Fruit fly (Drosophila melanogaster) whole organism, wandering third instar larva: ENCODE data around the gene PGRP-LA.

ENCODE experiments used
- Hr78 ChIP-seq: fragments of >200 bp; optimal IDR thresholded peaks from 2 replicates; lab custom pipeline; 2017; ENCODE audit warnings: missing biosample characterization, missing genetic modification characterization
- Jra ChIP-seq: sonication (Bioruptor generic); optimal IDR thresholded peaks from 2 replicates; lab custom pipeline; 2016; ENCODE audit warnings: missing biosample characterization, missing genetic modification characterization
- Mio ChIP-seq: sonication (Bioruptor generic); optimal IDR thresholded peaks from 2 replicates; lab custom pipeline; 2016; ENCODE audit warnings: missing biosample characterization, missing genetic modification characterization
- Vsx2 ChIP-seq: fragments of 200-300, 225-300 bp; sonication (Bioruptor generic); optimal IDR thresholded peaks from 2 replicates; lab custom pipeline; 2018; ENCODE audit warnings: missing biosample characterization, missing genetic modification characterization; ENCODE audit not compliant: partially characterized antibody
- h ChIP-seq: fragments of 200-800 bp; sonication (Bioruptor generic); optimal IDR thresholded peaks from 3 replicates; lab custom pipeline; 2016; ENCODE audit warnings: missing biosample characterization, mild to moderate bottlenecking, missing genetic modification characterization
- psq ChIP-seq: fragments of 200-800 bp; sonication (Bioruptor generic); optimal IDR thresholded peaks from 3 replicates; lab custom pipeline; 2017; ENCODE audit warnings: missing biosample characterization, mild to moderate bottlenecking, missing genetic modification characterization, moderate library complexity
- rgr ChIP-seq: fragments of 200-800 bp; sonication (Bioruptor generic); optimal IDR thresholded peaks from 3 replicates; lab custom pipeline; 2016; ENCODE audit warnings: missing biosample characterization, mild to moderate bottlenecking, missing genetic modification characterization
- woc ChIP-seq: sonication (Bioruptor generic); optimal IDR thresholded peaks from 2 replicates; lab custom pipeline; 2016; ENCODE audit warnings: missing biosample characterization, mild to moderate bottlenecking, missing genetic modification characterization

The PGRP-LA gene

DNA sequence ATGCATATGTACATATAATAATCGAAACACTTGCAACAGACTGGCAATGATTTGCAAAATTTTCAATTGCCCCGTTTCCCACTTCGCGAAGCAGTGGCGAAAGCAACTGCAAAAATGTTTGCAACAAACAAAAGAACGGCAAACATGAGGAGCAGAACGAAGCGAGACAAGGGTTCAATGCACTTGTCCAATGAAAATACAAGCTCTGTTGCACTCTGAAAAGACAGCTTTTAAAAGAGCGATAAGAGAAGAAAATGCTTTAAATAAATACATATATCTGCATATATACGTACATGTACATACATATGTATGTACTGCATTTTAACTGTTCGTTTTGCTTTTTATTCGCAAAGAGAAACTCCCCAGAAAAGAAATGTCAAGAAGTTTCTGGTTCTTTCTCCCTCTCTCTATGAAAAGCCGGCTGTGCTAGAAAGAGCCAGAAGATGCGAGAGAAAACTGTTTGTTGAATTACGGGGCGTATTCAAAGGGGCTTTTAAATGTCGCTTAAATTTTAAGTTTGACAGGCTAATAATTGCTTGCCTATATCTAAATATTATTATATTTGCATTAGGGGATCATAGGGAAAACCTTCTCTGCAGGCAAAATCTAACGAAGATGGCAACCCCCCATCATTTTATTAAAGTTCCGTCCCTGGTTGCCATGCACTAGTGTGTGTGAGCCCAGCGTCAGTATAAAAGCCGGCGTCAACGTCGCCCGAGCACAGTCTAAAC is 49.4 kb downstream of the PGRP-LA start, which contains the start of gene Hsp27 (continued):
- peak; percentile 93 for TF ChIP-seq Mio (GFP tag; lab: Kevin White, UChicago)
- no peak for TF ChIP-seq Vsx2
- TF ChIP-seq Jra (GFP tag; lab: Kevin White, UChicago) = peak; percentile 98

- TF ChIP-seq Jra (GFP tag; lab: Kevin White, UChicago) = no peak
- TF ChIP-seq rgr (GFP tag; lab: Kevin White, UChicago) = no peak
- TF ChIP-seq psq (GFP tag; lab: Kevin White, UChicago) = peak; percentile 54
- no peak for TF ChIP-seq Hr78 (GFP tag; lab: Kevin White, UChicago)
- no peak for TF ChIP-seq woc
- TF ChIP-seq h (GFP tag; lab: Kevin White, UChicago) = no peak
Observed at dm6 chr3L:9384445-9385079, 50.4 kb downstream of the PGRP-LA start.
